Worm (Caenorhabditis elegans) whole organism, late embryonic: ENCODE results near the gene str-47.

Experiments used
- C08G9.2 ChIP-seq: sonication (generic microtip); optimal IDR thresholded peaks from 2 replicates; lab custom pipeline; 2016; ENCODE audit warnings: mild to moderate bottlenecking, missing genetic modification characterization, moderate library complexity, missing compliant biosample characterization
- F13H6.1 ChIP-seq: sonication (generic microtip); optimal IDR thresholded peaks from 2 replicates; lab custom pipeline; 2016; ENCODE audit warnings: missing genetic modification characterization, missing compliant biosample characterization
- K02D7.2 ChIP-seq: sonication (generic microtip); optimal IDR thresholded peaks from 2 replicates; lab custom pipeline; 2017; ENCODE audit warnings: mild to moderate bottlenecking, missing genetic modification characterization, missing compliant biosample characterization
- T23F11.4 ChIP-seq: fragments of 200-800 bp; sonication (Bioruptor generic); optimal IDR thresholded peaks from 2 replicates; lab custom pipeline; 2018; ENCODE audit warnings: mild to moderate bottlenecking, missing genetic modification characterization, missing compliant biosample characterization
- Y22D7AL.16 ChIP-seq: sonication (generic microtip); optimal IDR thresholded peaks from 2 replicates; lab custom pipeline; 2016; ENCODE audit warnings: missing genetic modification characterization, missing compliant biosample characterization
- ahr-1 ChIP-seq: sonication (generic microtip); optimal IDR thresholded peaks from 2 replicates; lab custom pipeline; 2016; ENCODE audit warnings: missing genetic modification characterization, missing compliant biosample characterization
- ceh-18 ChIP-seq: sonication (generic microtip); optimal IDR thresholded peaks from 2 replicates; lab custom pipeline; 2016; ENCODE audit warnings: missing genetic modification characterization, missing compliant biosample characterization
- ceh-2 ChIP-seq: sonication (generic microtip); optimal IDR thresholded peaks from 2 replicates; lab custom pipeline; 2016; ENCODE audit warnings: missing genotype, missing genetic modification characterization, missing compliant biosample characterization
- ceh-24 ChIP-seq: sonication (generic microtip); optimal IDR thresholded peaks from 2 replicates; lab custom pipeline; 2016; ENCODE audit warnings: mild to moderate bottlenecking, missing genetic modification characterization, missing compliant biosample characterization
- ceh-30 ChIP-seq: fragments of 150-350 bp; optimal IDR thresholded peaks from 2 replicates; lab custom pipeline; 2014; ENCODE audit warnings: missing biosample characterization, missing genetic modification characterization
- ceh-34 ChIP-seq: sonication (generic microtip); optimal IDR thresholded peaks from 2 replicates; lab custom pipeline; 2016; ENCODE audit warnings: mild to moderate bottlenecking, missing genetic modification characterization, missing compliant biosample characterization
- ceh-6 ChIP-seq: fragments of 200-800 bp; sonication (Bioruptor generic); optimal IDR thresholded peaks from 2 replicates; lab custom pipeline; 2018; ENCODE audit warnings: mild to moderate bottlenecking, missing genetic modification characterization, missing compliant biosample characterization
- ceh-9 ChIP-seq: sonication (generic microtip); optimal IDR thresholded peaks from 2 replicates; lab custom pipeline; 2016; ENCODE audit warnings: mild to moderate bottlenecking, missing genetic modification characterization, inconsistent platforms, missing compliant biosample characterization
- dmd-4 ChIP-seq: sonication (generic microtip); optimal IDR thresholded peaks from 2 replicates; lab custom pipeline; 2016; ENCODE audit warnings: borderline replicate concordance, missing genetic modification characterization, missing compliant biosample characterization
- dve-1 ChIP-seq: sonication (generic microtip); optimal IDR thresholded peaks from 2 replicates; lab custom pipeline; 2017; ENCODE audit warnings: antibody characterized with exemption, mild to moderate bottlenecking, missing genetic modification characterization, missing compliant biosample characterization
- elt-2 ChIP-seq: sonication (generic microtip); optimal IDR thresholded peaks from 2 replicates; lab custom pipeline; 2016; ENCODE audit warnings: missing genetic modification reagents, missing genetic modification characterization, missing compliant biosample characterization
- elt-4 ChIP-seq: sonication (generic microtip); optimal IDR thresholded peaks from 2 replicates; lab custom pipeline; 2016; ENCODE audit warnings: missing genetic modification characterization, missing compliant biosample characterization
- fax-1 ChIP-seq: sonication (generic microtip); optimal IDR thresholded peaks from 2 replicates; lab custom pipeline; 2016; ENCODE audit warnings: missing genotype, missing genetic modification characterization, missing compliant biosample characterization
- gmeb-2 ChIP-seq: sonication (generic microtip); optimal IDR thresholded peaks from 2 replicates; lab custom pipeline; 2016; ENCODE audit warnings: missing genetic modification characterization, inconsistent platforms, missing compliant biosample characterization
- hlh-13 ChIP-seq: fragments of 200-800 bp; sonication (Bioruptor generic); optimal IDR thresholded peaks from 2 replicates; lab custom pipeline; 2018; ENCODE audit warnings: mild to moderate bottlenecking, missing genetic modification characterization, missing compliant biosample characterization
- hlh-15 ChIP-seq: sonication (generic microtip); optimal IDR thresholded peaks from 2 replicates; lab custom pipeline; 2016; ENCODE audit warnings: missing genetic modification characterization, missing compliant biosample characterization
- hlh-30 ChIP-seq: sonication (generic microtip); optimal IDR thresholded peaks from 2 replicates; lab custom pipeline; 2017; ENCODE audit warnings: antibody characterized with exemption, missing genetic modification characterization, missing compliant biosample characterization; ENCODE audit not compliant: insufficient read depth
- hlh-8 ChIP-seq: sonication (generic microtip); optimal IDR thresholded peaks from 2 replicates; lab custom pipeline; 2016; ENCODE audit warnings: missing genotype, missing genetic modification characterization, missing compliant biosample characterization
- lim-6 ChIP-seq: sonication (generic microtip); optimal IDR thresholded peaks from 2 replicates; lab custom pipeline; 2016; ENCODE audit warnings: missing genetic modification characterization, missing compliant biosample characterization
- lin-11 ChIP-seq: fragments of 200-800 bp; sonication (Bioruptor generic); optimal IDR thresholded peaks from 2 replicates; lab custom pipeline; 2018; ENCODE audit warnings: mild to moderate bottlenecking, missing genetic modification characterization, missing compliant biosample characterization
- madf-2 ChIP-seq: sonication (generic microtip); optimal IDR thresholded peaks from 2 replicates; lab custom pipeline; 2017; ENCODE audit warnings: missing genetic modification characterization, missing compliant biosample characterization
- nhr-11 ChIP-seq: fragments of 150-350 bp; optimal IDR thresholded peaks from 2 replicates; lab custom pipeline; 2014; ENCODE audit warnings: missing biosample characterization, missing genetic modification characterization
- npax-4 ChIP-seq: sonication (generic microtip); optimal IDR thresholded peaks from 2 replicates; lab custom pipeline; 2016; ENCODE audit warnings: missing genetic modification characterization, missing compliant biosample characterization
- odd-2 ChIP-seq: sonication (generic microtip); optimal IDR thresholded peaks from 2 replicates; lab custom pipeline; 2017; ENCODE audit warnings: antibody characterized with exemption, mild to moderate bottlenecking, missing genetic modification characterization, missing compliant biosample characterization
- pag-3 ChIP-seq: sonication (generic microtip); optimal IDR thresholded peaks from 2 replicates; lab custom pipeline; 2016; ENCODE audit warnings: missing compliant biosample characterization, missing genetic modification characterization, borderline replicate concordance
- pat-9 ChIP-seq: fragments of 200-800 bp; sonication (Bioruptor generic); optimal IDR thresholded peaks from 2 replicates; lab custom pipeline; 2018; ENCODE audit warnings: mild to moderate bottlenecking, missing genetic modification characterization, moderate library complexity, missing compliant biosample characterization
- pax-1 ChIP-seq: fragments of 150-350 bp; optimal IDR thresholded peaks from 2 replicates; lab custom pipeline; 2014; ENCODE audit warnings: missing biosample characterization, missing genetic modification characterization
- pha-4 ChIP-seq: fragments of 150-350 bp; optimal IDR thresholded peaks from 2 replicates; lab custom pipeline; 2018; ENCODE audit warnings: missing biosample characterization, missing genetic modification reagents, missing genetic modification characterization
- rnt-1 ChIP-seq: sonication (generic microtip); optimal IDR thresholded peaks from 2 replicates; lab custom pipeline; 2016; ENCODE audit warnings: missing genetic modification characterization, missing compliant biosample characterization
- sdc-2 ChIP-seq: sonication (generic microtip); optimal IDR thresholded peaks from 2 replicates; lab custom pipeline; 2016; ENCODE audit warnings: missing genotype, missing genetic modification characterization, missing compliant biosample characterization
- sox-4 ChIP-seq: sonication (generic microtip); optimal IDR thresholded peaks from 2 replicates; lab custom pipeline; 2017; ENCODE audit warnings: mild to moderate bottlenecking, missing genetic modification characterization, inconsistent platforms, missing compliant biosample characterization
- syd-9 ChIP-seq: sonication (generic microtip); optimal IDR thresholded peaks from 2 replicates; lab custom pipeline; 2016; ENCODE audit warnings: mild to moderate bottlenecking, missing genetic modification characterization, moderate library complexity, missing compliant biosample characterization
- tbx-2 ChIP-seq: sonication (generic microtip); optimal IDR thresholded peaks from 2 replicates; lab custom pipeline; 2016; ENCODE audit warnings: missing genetic modification characterization, missing compliant biosample characterization
- ttx-3 ChIP-seq: sonication (generic microtip); optimal IDR thresholded peaks from 2 replicates; lab custom pipeline; 2016; ENCODE audit warnings: missing genetic modification reagents, missing genetic modification characterization, missing compliant biosample characterization
- unc-3 ChIP-seq, 2 experiments: fragments of 200-800 bp in 1 of 2; sonication (Bioruptor generic) in 1 of 2; sonication (generic microtip) in 1 of 2; conservative IDR thresholded peaks in 1 of 2; optimal IDR thresholded peaks in 1 of 2; 2 replicates each; pipeline versions ENCODE4 v1.3.6 to Lab custom; 2016 to 2022; ENCODE audit warnings: missing compliant biosample characterization in 2 of 2, missing genetic modification characterization in 2 of 2, missing genetic modification reagents in 1 of 2
- unc-42 ChIP-seq: sonication (generic microtip); optimal IDR thresholded peaks from 2 replicates; lab custom pipeline; 2016; ENCODE audit warnings: missing genotype, missing genetic modification characterization, missing compliant biosample characterization
- unc-55 ChIP-seq: sonication (generic microtip); optimal IDR thresholded peaks from 2 replicates; lab custom pipeline; 2017; ENCODE audit warnings: missing biosample characterization, missing genetic modification reagents, missing genetic modification characterization
- unc-86 ChIP-seq: sonication (generic microtip); optimal IDR thresholded peaks from 2 replicates; lab custom pipeline; 2016; ENCODE audit warnings: missing genetic modification characterization, missing compliant biosample characterization
- zip-5 ChIP-seq: sonication (generic microtip); optimal IDR thresholded peaks from 2 replicates; lab custom pipeline; 2016; ENCODE audit warnings: missing genetic modification characterization, missing compliant biosample characterization
- ztf-16 ChIP-seq: sonication (generic microtip); optimal IDR thresholded peaks from 2 replicates; lab custom pipeline; 2017; ENCODE audit warnings: missing genetic modification characterization, missing compliant biosample characterization

The str-47 gene

ce11 chrV:7645454-7645853 is at the start of gene str-47:
Gene str-47 (plus strand): TSS chrV:7645754.
- no peak for TF ChIP-seq ceh-18 (tag; lab: Kevin White, UChicago)
- no peak for TF ChIP-seq T23F11.4
- no peak for TF ChIP-seq npax-4 (tag; lab: Kevin White, UChicago)
- TF ChIP-seq pag-3 (tag; lab: Kevin White, UChicago): no peak
- no peak for TF ChIP-seq zip-5 (tag; lab: Kevin White, UChicago)
- TF ChIP-seq hlh-13: no peak
- TF ChIP-seq unc-42 (tag; lab: Kevin White, UChicago): no peak
- no peak for TF ChIP-seq ceh-24
- no peak for TF ChIP-seq odd-2
- no peak for TF ChIP-seq sox-4
- no peak for TF ChIP-seq nhr-11
- no peak for TF ChIP-seq hlh-8 (tag; lab: Kevin White, UChicago)
- no peak for TF ChIP-seq F13H6.1 (tag; lab: Kevin White, UChicago)
- no peak for TF ChIP-seq ceh-30 (tag; lab: Kevin White, UChicago)
- no peak for TF ChIP-seq ceh-2 (tag; lab: Kevin White, UChicago)

ce11 chrV:7598269-7598668 is 47.3 kb upstream of the str-47 start, which contains the start of gene C50E3.7:
Gene C50E3.7 (minus strand): TSS chrV:7598369.
- no peak for TF ChIP-seq lin-11 (tag; lab: Kevin White, UChicago)
- TF ChIP-seq Y22D7AL.16: no peak
- no peak for TF ChIP-seq unc-3 (GFP tag; conservative IDR thresholded peaks at IDR 0.05; lab: Robert Waterston, UW)
- no peak for TF ChIP-seq unc-3 (tag; optimal IDR thresholded peaks at IDR 0.05; lab: Kevin White, UChicago)
- no peak for TF ChIP-seq dve-1
- no peak for TF ChIP-seq hlh-30 (tag; lab: Kevin White, UChicago)
- no peak for TF ChIP-seq nhr-11
- no peak for TF ChIP-seq tbx-2 (tag; lab: Kevin White, UChicago)
- no peak for TF ChIP-seq ceh-9 (tag; lab: Kevin White, UChicago)
- TF ChIP-seq ceh-34: no peak
- no peak for TF ChIP-seq unc-86 (tag; lab: Kevin White, UChicago)
- TF ChIP-seq dmd-4 (tag; lab: Kevin White, UChicago): no peak
- TF ChIP-seq ceh-6: no peak
- no peak for TF ChIP-seq unc-55 (GFP tag; lab: Kevin White, UChicago)

- TF ChIP-seq pha-4 (tag; lab: Kevin White, UChicago) (no peak), ttx-3 (tag; lab: Kevin White, UChicago) (no peak), hlh-15 (no peak), K02D7.2 (tag; lab: Kevin White, UChicago) (no peak), nhr-11 (no peak), fax-1 (tag; lab: Kevin White, UChicago) (no peak), ztf-16 (tag; lab: Kevin White, UChicago) (no peak), ahr-1 (tag; lab: Kevin White, UChicago) (no peak), zip-5 (tag; lab: Kevin White, UChicago) (no peak), ceh-18 (tag; lab: Kevin White, UChicago) (no peak), ceh-6 (no peak), ceh-9 (tag; lab: Kevin White, UChicago) (no peak), elt-2 (tag; lab: Kevin White, UChicago) (no peak), sdc-2 (tag; lab: Kevin White, UChicago) (no peak), sox-4 (no peak)
These were observed 45.4 kb upstream of the str-47 start, which contains the start of gene C50E3.9 for ce11 chrV:7600149-7600548. Gene C50E3.9 (minus strand): TSS chrV:7600249.

- TF ChIP-seq npax-4 (tag; lab: Kevin White, UChicago): no peak
- TF ChIP-seq dve-1: no peak
- no peak for TF ChIP-seq pat-9
- no peak for TF ChIP-seq ceh-6
- TF ChIP-seq madf-2 (tag; lab: Kevin White, UChicago): no peak
- TF ChIP-seq tbx-2 (tag; lab: Kevin White, UChicago): no peak
- TF ChIP-seq C08G9.2: no peak
- no peak for TF ChIP-seq rnt-1 (tag; lab: Kevin White, UChicago)
- no peak for TF ChIP-seq elt-4 (tag; lab: Kevin White, UChicago)
- no peak for TF ChIP-seq zip-5 (tag; lab: Kevin White, UChicago)
- no peak for TF ChIP-seq gmeb-2
- no peak for TF ChIP-seq lim-6 (tag; lab: Kevin White, UChicago)
- TF ChIP-seq ceh-9 (tag; lab: Kevin White, UChicago): no peak
- no peak for TF ChIP-seq fax-1 (tag; lab: Kevin White, UChicago)
- TF ChIP-seq dmd-4 (tag; lab: Kevin White, UChicago): no peak
- TF ChIP-seq syd-9 (tag; lab: Kevin White, UChicago): no peak
- no peak for TF ChIP-seq ttx-3 (tag; lab: Kevin White, UChicago)
- no peak for TF ChIP-seq pax-1 (tag; lab: Kevin White, UChicago)
- TF ChIP-seq ceh-30 (tag; lab: Kevin White, UChicago): no peak
These were observed 44.1 kb upstream of the str-47 start, which contains the start of gene scl-26 for ce11 chrV:7601443-7601842. Gene scl-26 (minus strand): TSS chrV:7601543.
